Worm (Caenorhabditis elegans) whole organism, L2 larva: ENCODE results near the gene C17G1.2.
A peak's percentile ranks its signal among the peaks of the same experiment; 100 is the strongest.

Experiments
- R02D3.7 ChIP-seq: fragments of 150-350 bp; optimal IDR thresholded peaks from 2 replicates; lab custom pipeline; 2014; ENCODE audit warnings: missing biosample characterization, missing genetic modification characterization
- Y55F3AM.14 ChIP-seq: fragments of 200-800 bp; sonication (Bioruptor generic); optimal IDR thresholded peaks from 2 replicates; lab custom pipeline; 2018; ENCODE audit warnings: mild to moderate bottlenecking, missing genetic modification characterization, missing compliant biosample characterization
- ZK546.5 ChIP-seq: sonication (generic microtip); optimal IDR thresholded peaks from 2 replicates; lab custom pipeline; 2017; ENCODE audit warnings: missing biosample characterization, missing genetic modification characterization
- alr-1 ChIP-seq: fragments of 150-350 bp; optimal IDR thresholded peaks from 2 replicates; lab custom pipeline; 2014; ENCODE audit warnings: missing biosample characterization, missing genetic modification characterization
- aly-2 ChIP-seq: fragments of 150-350 bp; optimal IDR thresholded peaks from 2 replicates; lab custom pipeline; 2014; ENCODE audit warnings: missing biosample characterization, missing genetic modification characterization
- ama-1 ChIP-seq: fragments of 150-350 bp; optimal IDR thresholded peaks from 2 replicates; lab custom pipeline; 2018; ENCODE audit warnings: inconsistent platforms
- ceh-16 ChIP-seq: fragments of 150-350 bp; optimal IDR thresholded peaks from 2 replicates; lab custom pipeline; 2014; ENCODE audit warnings: missing biosample characterization, missing genetic modification characterization
- ceh-82 ChIP-seq: fragments of 150-350 bp; optimal IDR thresholded peaks from 2 replicates; lab custom pipeline; 2014; ENCODE audit warnings: missing biosample characterization, missing genetic modification characterization
- dmd-4 ChIP-seq: sonication (generic microtip); optimal IDR thresholded peaks from 2 replicates; lab custom pipeline; 2017; ENCODE audit warnings: missing biosample characterization, missing genetic modification characterization
- egl-27 ChIP-seq: sonication (generic microtip); optimal IDR thresholded peaks from 3 replicates; lab custom pipeline; 2017; ENCODE audit warnings: missing biosample characterization, missing genetic modification reagents, missing genetic modification characterization
- elt-1 ChIP-seq: fragments of 150-350 bp; optimal IDR thresholded peaks from 2 replicates; lab custom pipeline; 2014; ENCODE audit warnings: missing biosample characterization, missing genetic modification characterization
- elt-3 ChIP-seq: sonication (generic microtip); optimal IDR thresholded peaks from 2 replicates; lab custom pipeline; 2017; ENCODE audit warnings: missing biosample characterization, missing genetic modification characterization
- fos-1 ChIP-seq: fragments of 150-350 bp; optimal IDR thresholded peaks from 2 replicates; lab custom pipeline; 2014; ENCODE audit warnings: missing biosample characterization, missing genetic modification characterization
- gmeb-1 ChIP-seq: fragments of 150-350 bp; optimal IDR thresholded peaks from 2 replicates; lab custom pipeline; 2014; ENCODE audit warnings: missing biosample characterization, missing genetic modification characterization
- lin-11 ChIP-seq: fragments of 150-350 bp; sonication (generic microtip); optimal IDR thresholded peaks from 2 replicates; lab custom pipeline; 2014; ENCODE audit warnings: missing biosample characterization, missing genetic modification characterization, inconsistent platforms, mixed read lengths
- lsy-2 ChIP-seq, 2 experiments: fragments of 150-350 bp in 1 of 2; sonication (generic microtip) in 1 of 2; optimal IDR thresholded peaks; 2 replicates each; lab custom pipeline; 2014 to 2017; ENCODE audit warnings: missing biosample characterization in 2 of 2, missing genetic modification characterization in 2 of 2
- mbf-1 ChIP-seq: sonication (generic microtip); optimal IDR thresholded peaks from 2 replicates; lab custom pipeline; 2017; ENCODE audit warnings: missing biosample characterization, missing genetic modification characterization
- mdl-1 ChIP-seq, 2 experiments: fragments of 150-350 bp in 1 of 2; sonication (generic microtip) in 1 of 2; optimal IDR thresholded peaks; 2 replicates each; lab custom pipeline; 2017; ENCODE audit warnings: missing biosample characterization in 2 of 2, missing genetic modification characterization in 2 of 2
- nhr-10 ChIP-seq: sonication (generic microtip); optimal IDR thresholded peaks from 2 replicates; lab custom pipeline; 2017; ENCODE audit warnings: missing biosample characterization, missing genetic modification characterization
- nhr-11 ChIP-seq: fragments of 150-350 bp; optimal IDR thresholded peaks from 2 replicates; lab custom pipeline; 2014; ENCODE audit warnings: missing biosample characterization, missing genetic modification characterization
- nhr-129 ChIP-seq: fragments of 150-350 bp; optimal IDR thresholded peaks from 2 replicates; lab custom pipeline; 2014; ENCODE audit warnings: missing biosample characterization, missing genetic modification characterization
- nhr-21 ChIP-seq: fragments of 150-350 bp; optimal IDR thresholded peaks from 2 replicates; lab custom pipeline; 2014; ENCODE audit warnings: missing biosample characterization, missing genetic modification characterization
- nhr-237 ChIP-seq: fragments of 150-350 bp; optimal IDR thresholded peaks from 2 replicates; lab custom pipeline; 2014; ENCODE audit warnings: missing biosample characterization, missing genetic modification characterization
- nhr-6 ChIP-seq: fragments of 150-350 bp; optimal IDR thresholded peaks from 2 replicates; lab custom pipeline; 2014; ENCODE audit warnings: missing biosample characterization, missing genetic modification characterization
- nhr-77 ChIP-seq: fragments of 150-350 bp; optimal IDR thresholded peaks from 2 replicates; lab custom pipeline; 2014; ENCODE audit warnings: missing biosample characterization, missing genetic modification characterization
- peb-1 ChIP-seq: fragments of 150-350 bp; optimal IDR thresholded peaks from 2 replicates; lab custom pipeline; 2014; ENCODE audit warnings: missing biosample characterization, missing genetic modification characterization
- sem-4 ChIP-seq: fragments of 150-350 bp; optimal IDR thresholded peaks from 2 replicates; lab custom pipeline; 2014; ENCODE audit warnings: missing biosample characterization, missing genetic modification reagents, missing genetic modification characterization
- skn-1 ChIP-seq: sonication (generic microtip); optimal IDR thresholded peaks from 2 replicates; lab custom pipeline; 2017; ENCODE audit warnings: missing biosample characterization, missing genetic modification characterization
- sma-9 ChIP-seq, 2 experiments: fragments of 150-350 bp in 1 of 2; sonication (generic microtip) in 1 of 2; optimal IDR thresholded peaks; 2 replicates each; lab custom pipeline; 2014 to 2016; ENCODE audit warnings: missing genetic modification characterization in 2 of 2, mild to moderate bottlenecking in 1 of 2, missing biosample characterization in 1 of 2, missing compliant biosample characterization in 1 of 2, missing genetic modification reagents in 1 of 2, moderate library complexity in 1 of 2
- snpc-4 ChIP-seq: fragments of 150-350 bp; optimal IDR thresholded peaks from 2 replicates; lab custom pipeline; 2014; ENCODE audit warnings: missing biosample characterization, missing genetic modification characterization
- unc-55 ChIP-seq: fragments of 150-350 bp; sonication (generic microtip); optimal IDR thresholded peaks from 3 replicates; lab custom pipeline; 2014; ENCODE audit warnings: missing biosample characterization, missing genetic modification reagents, missing genetic modification characterization
- zag-1 ChIP-seq: fragments of 150-350 bp; optimal IDR thresholded peaks from 2 replicates; lab custom pipeline; 2014; ENCODE audit warnings: missing biosample characterization, missing genetic modification characterization
- ztf-1 ChIP-seq: fragments of 200-800 bp; sonication (Bioruptor generic); conservative IDR thresholded peaks from 2 replicates; pipeline ENCODE4 v1.3.6; 2022; ENCODE audit warnings: missing genetic modification characterization, missing compliant biosample characterization
- ztf-4 ChIP-seq: fragments of 150-350 bp; optimal IDR thresholded peaks from 2 replicates; lab custom pipeline; 2014; ENCODE audit warnings: missing biosample characterization, missing genetic modification characterization

Gene C17G1.2

ce11 chrX:9899426-9900131 lies 21.8 kb upstream of the C17G1.2 start, which contains the start of gene phf-34 (continued):
- TF ChIP-seq lsy-2 (tag; optimal IDR thresholded peaks at IDR 0.05; lab: Kevin White, UChicago) (peak in 1 of 2 experiments; percentile 58), aly-2 (no peak), nhr-11 (no peak), ceh-16 (no peak), egl-27 (tag; lab: Kevin White, UChicago) (no peak), sem-4 (tag; lab: Kevin White, UChicago) (no peak), ZK546.5 (tag; lab: Kevin White, UChicago) (no peak), gmeb-1 (tag; lab: Kevin White, UChicago) (no peak), nhr-237 (tag; lab: Kevin White, UChicago) (no peak), unc-55 (GFP tag; lab: Kevin White, UChicago) (peak; percentile 76), nhr-10 (tag; lab: Kevin White, UChicago) (no peak), sma-9 (GFP tag; optimal IDR thresholded peaks at IDR 0.05; lab: Kevin White, UChicago) (peak; percentile 35), sma-9 (tag; optimal IDR thresholded peaks at IDR 0.05; lab: Kevin White, UChicago) (no peak)

DNA sequence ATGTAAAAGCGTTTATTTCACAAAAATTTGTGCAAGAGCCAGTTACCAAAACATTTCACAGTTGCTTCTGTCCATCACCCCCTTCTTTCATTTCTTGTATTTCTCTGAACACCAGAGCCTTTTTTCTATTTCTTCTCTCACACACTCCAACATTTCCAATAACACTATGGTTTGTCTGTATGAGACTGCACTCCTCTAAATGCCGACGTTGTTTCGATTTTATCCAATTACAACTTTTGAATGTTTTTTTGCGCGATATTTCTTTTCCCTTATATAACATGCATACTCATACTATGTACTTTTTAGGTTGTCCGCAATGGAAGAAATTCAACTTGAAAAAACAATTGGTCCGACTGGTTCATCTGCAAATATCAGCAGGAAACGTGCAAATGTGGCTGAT lies 15.5 kb upstream of the C17G1.2 start, which contains the start of gene F21G4.5:
Gene F21G4.5 (plus strand): TSS at position 301 of the 400 bp plus-strand sequence.
- no peak for TF ChIP-seq nhr-77 (tag; lab: Kevin White, UChicago)

ce11 chrX:9917362-9917761 lies 4.0 kb upstream of the C17G1.2 start, which contains the start of gene F21G4.6:
Gene F21G4.6, minus strand, starts transcription at chrX:9917448.
- TF ChIP-seq mbf-1 (tag; lab: Kevin White, UChicago) (no peak), elt-1 (no peak), ama-1 (lab: Kevin White, UChicago) (no peak), ZK546.5 (tag; lab: Kevin White, UChicago) (no peak), zag-1 (tag; lab: Kevin White, UChicago) (no peak), nhr-10 (tag; lab: Kevin White, UChicago) (no peak), ceh-82 (tag; lab: Kevin White, UChicago) (no peak), elt-3 (no peak), ceh-16 (no peak), skn-1 (tag; lab: Kevin White, UChicago) (no peak)
- TF ChIP-seq, all 48 proteins: peak for 0

- TF ChIP-seq dmd-4 (tag; lab: Kevin White, UChicago): no peak
- no peak for TF ChIP-seq snpc-4
- TF ChIP-seq alr-1 (tag; lab: Kevin White, UChicago): no peak
- TF ChIP-seq lin-11 (tag; lab: Kevin White, UChicago): no peak
- no peak for TF ChIP-seq gmeb-1 (tag; lab: Kevin White, UChicago)
- TF ChIP-seq mbf-1 (tag; lab: Kevin White, UChicago): no peak
- no peak for TF ChIP-seq skn-1 (tag; lab: Kevin White, UChicago)
- TF ChIP-seq nhr-129 (tag; lab: Kevin White, UChicago): no peak
- TF ChIP-seq unc-55 (GFP tag; lab: Kevin White, UChicago): no peak
- TF ChIP-seq Y55F3AM.14 (GFP tag; lab: Kevin White, UChicago): no peak
- no peak for TF ChIP-seq nhr-21
- TF ChIP-seq nhr-6: no peak
- TF ChIP-seq nhr-237 (tag; lab: Kevin White, UChicago): no peak
- no peak for TF ChIP-seq R02D3.7 (tag; lab: Kevin White, UChicago)
- TF ChIP-seq fos-1 (tag; lab: Kevin White, UChicago): no peak
- no peak for TF ChIP-seq ztf-1 (GFP tag; lab: Robert Waterston, UW)
- TF ChIP-seq ama-1 (lab: Kevin White, UChicago): no peak
Observed at ce11 chrX:9918997-9919396, 2.4 kb upstream of the C17G1.2 start, which contains the start of gene folr-1. Gene folr-1, plus strand, starts transcription at chrX:9919297.

- TF ChIP-seq mdl-1 (tag; optimal IDR thresholded peaks at IDR 0.05; lab: Kevin White, UChicago): no peak
- TF ChIP-seq nhr-21: no peak
- no peak for TF ChIP-seq ztf-4 (tag; lab: Kevin White, UChicago)
- peak; percentile 69 for TF ChIP-seq fos-1 (tag; lab: Kevin White, UChicago)
- no peak for TF ChIP-seq peb-1 (tag; lab: Kevin White, UChicago)
Observed at ce11 chrX:9924962-9925361, 3.6 kb downstream of the C17G1.2 start, which contains the start of gene ugt-23. Gene ugt-23, minus strand, starts transcription at chrX:9925173.
